Fruit fly (Drosophila melanogaster): ENCODE results near the gene CG11037.

CG11037 gene

DNA sequence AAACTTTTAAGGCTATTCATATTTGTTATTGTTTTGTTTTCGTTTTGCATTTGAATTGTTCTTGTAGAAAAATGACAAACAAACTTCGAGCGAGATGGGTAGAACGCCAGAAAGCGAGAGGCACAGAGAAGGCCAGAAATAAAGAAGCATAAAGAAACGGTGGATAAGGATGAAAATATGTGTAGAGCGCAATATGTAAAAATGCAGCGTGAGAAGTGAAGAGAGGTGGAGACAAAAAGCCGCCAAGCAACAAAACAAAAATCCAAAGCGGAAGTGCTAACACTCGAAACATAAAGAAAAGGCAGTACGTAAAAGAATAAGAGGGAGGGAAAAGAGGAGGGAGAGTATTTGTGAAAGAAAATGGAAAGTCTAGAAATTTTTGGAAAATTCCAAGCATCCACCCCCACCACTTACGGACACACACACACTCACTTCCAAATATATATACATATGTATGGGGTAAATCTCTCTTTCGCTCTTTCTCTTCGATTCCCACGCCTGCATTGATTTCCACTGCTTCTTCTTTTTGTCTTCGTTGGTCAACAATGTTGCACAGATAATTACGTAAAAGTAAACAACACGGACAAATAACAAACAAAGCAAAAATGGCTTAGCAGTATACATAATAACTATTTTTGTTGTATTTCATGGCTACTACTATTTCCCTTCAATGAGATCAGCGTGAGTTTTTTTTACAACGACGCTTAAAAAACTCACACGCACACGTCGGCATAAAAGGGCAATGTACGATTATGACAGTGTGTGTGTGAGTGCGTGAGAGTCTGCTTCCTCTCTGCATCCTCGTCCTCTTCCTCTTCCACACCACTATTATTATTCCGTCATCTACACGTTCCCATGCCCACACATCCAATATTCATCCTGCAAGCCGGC, 46.4 kb upstream of the CG11037 start (continued):
- TF ChIP-seq org-1 (GFP tag; optimal IDR thresholded peaks at IDR 0.05) (peak; percentile 55), crol (GFP tag; IDR thresholded peaks at IDR 0.05) (peak; percentile 27; the same call in 1 of the 2 replicates), ewg (GFP tag; optimal IDR thresholded peaks at IDR 0.05) (no peak), CG15601 (tag; optimal IDR thresholded peaks at IDR 0.05) (peak; percentile 57), CG3163 (GFP tag; optimal IDR thresholded peaks at IDR 0.05) (peak; percentile 67), Xrp1 (GFP tag; IDR thresholded peaks at IDR 0.05) (peak; percentile 65), CG14710 (tag; optimal IDR thresholded peaks at IDR 0.05) (peak; percentile 41), dan (GFP tag; IDR thresholded peaks at IDR 0.05) (no peak), NC2β (GFP tag; optimal IDR thresholded peaks at IDR 0.05) (peak; percentile 5), phol (tag; optimal IDR thresholded peaks at IDR 0.05) (no peak), dmrt11E (tag; optimal IDR thresholded peaks at IDR 0.05) (peak; percentile 40), zen (tag; optimal IDR thresholded peaks at IDR 0.05) (peak; percentile 64), CG2116 (GFP tag; optimal IDR thresholded peaks at IDR 0.05) (peak; percentile 15), Dad (GFP tag; optimal IDR thresholded peaks at IDR 0.05) (peak; percentile 2), Camta (GFP tag; optimal IDR thresholded peaks at IDR 0.05) (peak; percentile 19), CG16863 (GFP tag; optimal IDR thresholded peaks at IDR 0.05) (peak; percentile 30), CG12391 (tag; optimal IDR thresholded peaks at IDR 0.05) (peak; percentile 1), corto (GFP tag; optimal IDR thresholded peaks at IDR 0.05) (no peak), CG6813 (GFP tag; optimal IDR thresholded peaks at IDR 0.05) (peak; percentile 14), CG10209 (GFP tag; optimal IDR thresholded peaks at IDR 0.05) (peak; percentile 61), CG7745 (tag; optimal IDR thresholded peaks at IDR 0.05) (peak; percentile 71), CG12236 (GFP tag; optimal IDR thresholded peaks at IDR 0.05) (peak; percentile 20), CG17385 (GFP tag; optimal IDR thresholded peaks at IDR 0.05) (peak; percentile 82), z (GFP tag; IDR thresholded peaks at IDR 0.05) (peak; percentile 79), CG13775 (GFP tag; optimal IDR thresholded peaks at IDR 0.05) (peak; percentile 38)

DNA sequence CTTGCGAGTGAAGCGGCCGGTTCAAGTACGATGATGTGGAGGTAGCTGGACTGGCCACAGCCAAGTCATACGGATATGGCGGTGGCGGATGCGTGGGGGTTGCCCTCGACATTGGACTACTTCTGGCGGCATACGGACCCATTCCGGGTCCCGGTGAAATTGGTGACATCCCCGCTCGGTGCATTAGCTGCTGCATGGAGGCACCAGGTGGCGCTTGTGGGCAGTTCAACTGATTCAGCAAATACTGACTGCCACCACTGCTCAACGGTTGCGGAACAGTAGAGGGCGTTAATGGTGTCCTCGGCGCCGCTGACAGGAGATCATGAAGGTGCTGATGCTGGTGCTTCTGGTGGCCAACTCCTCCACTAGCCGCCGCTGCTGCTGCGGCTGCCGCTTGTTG, 38.5 kb upstream of the CG11037 start:
- TF ChIP-seq Fer3 (tag; optimal IDR thresholded peaks at IDR 0.05) (no peak), Six4 (GFP tag; optimal IDR thresholded peaks at IDR 0.05) (no peak), CTCF (GFP tag; optimal IDR thresholded peaks at IDR 0.05) (peak; percentile 61), Doc3 (GFP tag; IDR thresholded peaks at IDR 0.05; ENCODE audit: partially characterized antibody) (no peak), inv (GFP tag; IDR thresholded peaks at IDR 0.05; ENCODE audit: partially characterized antibody) (no peak), Dbx (GFP tag; IDR thresholded peaks at IDR 0.05) (0 out of 3 replicates have a peak, but pooled peaks have one; percentile 15), CG7556 (GFP tag; optimal IDR thresholded peaks at IDR 0.05) (no peak), Max (GFP tag; optimal IDR thresholded peaks at IDR 0.05) (no peak)

- TF ChIP-seq sens (GFP tag) (peak; percentile 70), Doc3 (GFP tag; IDR thresholded peaks at IDR 0.05; ENCODE audit: partially characterized antibody) (no peak), CG13775 (GFP tag; optimal IDR thresholded peaks at IDR 0.05) (no peak), stwl (tag; optimal IDR thresholded peaks at IDR 0.05) (peak; percentile 32), bbx (GFP tag; IDR thresholded peaks at IDR 0.05; ENCODE audit: partially characterized antibody) (0 out of 2 replicates have a peak, but pooled peaks have one; percentile 15)
Measured at dm6 chr3L:20991373-20991772, 30.2 kb upstream of the CG11037 start, which contains the start of gene CG12984. CG12984 (plus strand) TSS chr3L:20991673.
